Worm (Caenorhabditis elegans) whole organism, L4/young adult: ENCODE results near the gene srz-5.

Experiments used
- W03F9.2 ChIP-seq: fragments of 150-350 bp; optimal IDR thresholded peaks from 2 replicates; lab custom pipeline; 2014; ENCODE audit warnings: missing biosample characterization, missing genetic modification characterization
- him-1 ChIP-seq: sonication (generic microtip); optimal IDR thresholded peaks from 2 replicates; lab custom pipeline; 2016; ENCODE audit warnings: missing genotype, missing genetic modification reagents, missing genetic modification characterization, missing compliant biosample characterization

- TF ChIP-seq him-1 (tag; lab: Kevin White, UChicago) (no peak), W03F9.2 (tag; lab: Kevin White, UChicago) (no peak)
Measured at ce11 chrII:3514631-3515030, at the start of gene srz-5.
